Fruit fly (Drosophila melanogaster) whole organism, prepupa: ENCODE measurements around the gene gry.

Experiments
- CG10631 ChIP-seq: fragments of 200-800 bp; sonication (Bioruptor generic); optimal IDR thresholded peaks from 2 replicates; lab custom pipeline; 2016; ENCODE audit warnings: missing biosample characterization, missing genetic modification characterization
- CG10669 ChIP-seq: fragments of 200-800 bp; sonication (Bioruptor generic); optimal IDR thresholded peaks from 3 replicates; lab custom pipeline; 2018; ENCODE audit warnings: missing biosample characterization, mild to moderate bottlenecking, missing genetic modification characterization, moderate library complexity
- CG11294 ChIP-seq: fragments of 200-800 bp; sonication (Bioruptor generic); IDR thresholded peaks from 2 replicates; pipeline ENCODE4 v1.3.6; 2022; ENCODE audit warnings: missing biosample characterization, missing genetic modification characterization
- CG11762 ChIP-seq: fragments of 200-800 bp; sonication (Bioruptor generic); optimal IDR thresholded peaks from 3 replicates; lab custom pipeline; 2016; ENCODE audit warnings: missing biosample characterization, missing genetic modification characterization; ENCODE audit not compliant: insufficient read depth
- CG11902 ChIP-seq: fragments of 200-800 bp; sonication (Bioruptor generic); optimal IDR thresholded peaks from 3 replicates; lab custom pipeline; 2016; ENCODE audit warnings: missing biosample characterization, missing genetic modification characterization
- CG15336 ChIP-seq: fragments of 200-800 bp; sonication (Bioruptor generic); IDR thresholded peaks from 2 replicates; pipeline ENCODE4 v1.3.6; 2022; ENCODE audit warnings: missing biosample characterization, missing genetic modification characterization
- CG1621 ChIP-seq: fragments of 200-800 bp; sonication (Bioruptor generic); optimal IDR thresholded peaks from 3 replicates; lab custom pipeline; 2018; ENCODE audit warnings: missing biosample characterization, mild to moderate bottlenecking, missing genetic modification characterization
- CG16779 ChIP-seq: fragments of 200-800 bp; sonication (Bioruptor generic); optimal IDR thresholded peaks from 3 replicates; lab custom pipeline; 2017; ENCODE audit warnings: missing biosample characterization, mild to moderate bottlenecking, missing genetic modification characterization
- CG31627 ChIP-seq: fragments of 200-800 bp; sonication (Bioruptor generic); optimal IDR thresholded peaks from 3 replicates; lab custom pipeline; 2016; ENCODE audit warnings: missing biosample characterization, missing genetic modification characterization
- CG34406 ChIP-seq: fragments of 200-800 bp; sonication (Bioruptor generic); optimal IDR thresholded peaks from 3 replicates; lab custom pipeline; 2016; ENCODE audit warnings: missing biosample characterization, missing genetic modification characterization
- CG3919 ChIP-seq: fragments of 200-800 bp; sonication (Bioruptor generic); optimal IDR thresholded peaks from 3 replicates; lab custom pipeline; 2016; ENCODE audit warnings: missing biosample characterization, missing genetic modification characterization
- CG4318 ChIP-seq: fragments of 200-800 bp; sonication (Bioruptor generic); optimal IDR thresholded peaks from 3 replicates; lab custom pipeline; 2017; ENCODE audit warnings: missing biosample characterization, mild to moderate bottlenecking, missing genetic modification characterization
- CG6163 ChIP-seq: fragments of 200-800 bp; sonication (Bioruptor generic); IDR thresholded peaks from 3 replicates; pipeline ENCODE4 v1.3.6; 2022; ENCODE audit warnings: missing biosample characterization, missing genetic modification characterization
- CG6276 ChIP-seq: fragments of 200-800 bp; sonication (Bioruptor generic); optimal IDR thresholded peaks from 2 replicates; lab custom pipeline; 2017; ENCODE audit warnings: missing biosample characterization, mild to moderate bottlenecking, missing genetic modification characterization
- CG6792 ChIP-seq: fragments of 200-800 bp; sonication (Bioruptor generic); optimal IDR thresholded peaks from 3 replicates; lab custom pipeline; 2016; ENCODE audit warnings: missing biosample characterization, missing genetic modification characterization
- CG6808 ChIP-seq: fragments of 200-800 bp; sonication (Bioruptor generic); optimal IDR thresholded peaks from 3 replicates; lab custom pipeline; 2017; ENCODE audit warnings: missing biosample characterization, missing genetic modification characterization, mild to moderate bottlenecking, moderate library complexity, missing genetic modification reagents
- CG6854 ChIP-seq: fragments of 200-800 bp; sonication (Bioruptor generic); optimal IDR thresholded peaks from 2 replicates; lab custom pipeline; 2017; ENCODE audit warnings: missing biosample characterization, mild to moderate bottlenecking, missing genetic modification characterization
- CG7368 ChIP-seq: fragments of 200-800 bp; sonication (Bioruptor generic); optimal IDR thresholded peaks from 3 replicates; lab custom pipeline; 2016; ENCODE audit warnings: missing biosample characterization, missing genetic modification characterization
- CG8319 ChIP-seq: fragments of 200-800 bp; sonication (Bioruptor generic); optimal IDR thresholded peaks from 3 replicates; lab custom pipeline; 2016; ENCODE audit warnings: missing biosample characterization, missing genetic modification characterization
- CG8632 ChIP-seq: fragments of 200-800 bp; sonication (Bioruptor generic); optimal IDR thresholded peaks from 3 replicates; lab custom pipeline; 2016; ENCODE audit warnings: missing biosample characterization, missing genetic modification characterization
- CG9139 ChIP-seq: fragments of 200-800 bp; sonication (Bioruptor generic); optimal IDR thresholded peaks from 3 replicates; lab custom pipeline; 2017; ENCODE audit warnings: missing biosample characterization, mild to moderate bottlenecking, missing genetic modification characterization
- Eip75B ChIP-seq: fragments of 200-800 bp; sonication (Bioruptor generic); optimal IDR thresholded peaks from 3 replicates; lab custom pipeline; 2016; ENCODE audit warnings: missing biosample characterization, missing genetic modification characterization
- Eip78C ChIP-seq: fragments of 200-800 bp; sonication (Bioruptor generic); peaks from one replicate; lab custom pipeline; 2016; ENCODE audit warnings: missing biosample characterization, missing genetic modification characterization
- Eip93F ChIP-seq: fragments of 200-800 bp; sonication (Bioruptor generic); optimal IDR thresholded peaks from 2 replicates; lab custom pipeline; 2016; ENCODE audit warnings: missing biosample characterization, mild to moderate bottlenecking, missing genetic modification characterization
- Ets21C ChIP-seq: fragments of 200-800 bp; sonication (Bioruptor generic); optimal IDR thresholded peaks from 3 replicates; lab custom pipeline; 2016; ENCODE audit warnings: missing biosample characterization, missing genetic modification characterization
- Ets96B ChIP-seq: fragments of 200-800 bp; optimal IDR thresholded peaks from 2 replicates; lab custom pipeline; 2019; ENCODE audit warnings: missing biosample characterization, mild to moderate bottlenecking, missing genetic modification characterization, moderate library complexity
- Gug ChIP-seq: fragments of 200-800 bp; sonication (Bioruptor generic); IDR thresholded peaks from 2 replicates; pipeline ENCODE4 v1.3.6; 2022; ENCODE audit warnings: missing biosample characterization, missing genetic modification characterization
- Hr39 ChIP-seq: fragments of 200-800 bp; sonication (Bioruptor generic); optimal IDR thresholded peaks from 2 replicates; lab custom pipeline; 2016; ENCODE audit warnings: missing biosample characterization, missing genetic modification characterization
- Hr4 ChIP-seq: fragments of 200-800 bp; sonication (Bioruptor generic); optimal IDR thresholded peaks from 3 replicates; lab custom pipeline; 2016; ENCODE audit warnings: missing biosample characterization, missing genetic modification characterization
- Lpt ChIP-seq: fragments of 200-800 bp; sonication (Bioruptor generic); optimal IDR thresholded peaks from 3 replicates; lab custom pipeline; 2016; ENCODE audit warnings: missing biosample characterization, missing genetic modification characterization
- OdsH ChIP-seq: fragments of 200-800 bp; sonication (Bioruptor generic); optimal IDR thresholded peaks from 3 replicates; lab custom pipeline; 2016; ENCODE audit warnings: missing biosample characterization, missing genetic modification characterization
- Smox ChIP-seq: fragments of 200-800 bp; sonication (Bioruptor generic); optimal IDR thresholded peaks from 3 replicates; lab custom pipeline; 2016; ENCODE audit warnings: missing biosample characterization, missing genetic modification characterization
- Sox102F ChIP-seq: fragments of 200-800 bp; sonication (Bioruptor generic); optimal IDR thresholded peaks from 2 replicates; lab custom pipeline; 2016; ENCODE audit warnings: missing biosample characterization, mild to moderate bottlenecking, missing genetic modification characterization
- Sox14 ChIP-seq: fragments of 200-800 bp; sonication (Bioruptor generic); optimal IDR thresholded peaks from 3 replicates; lab custom pipeline; 2016; ENCODE audit warnings: missing biosample characterization, missing genetic modification characterization
- achi ChIP-seq: fragments of 200-800 bp; sonication (Bioruptor generic); optimal IDR thresholded peaks from 3 replicates; lab custom pipeline; 2016; ENCODE audit warnings: missing biosample characterization, missing genetic modification characterization
- acj6 ChIP-seq: fragments of 200-800 bp; sonication (Bioruptor generic); optimal IDR thresholded peaks from 3 replicates; lab custom pipeline; 2016; ENCODE audit warnings: missing biosample characterization, missing genetic modification characterization
- cyc ChIP-seq: fragments of 200-800 bp; sonication (Bioruptor generic); optimal IDR thresholded peaks from 3 replicates; lab custom pipeline; 2016; ENCODE audit warnings: missing biosample characterization, missing genetic modification characterization
- dsx ChIP-seq: fragments of 200-800 bp; optimal IDR thresholded peaks from 3 replicates; lab custom pipeline; 2019; ENCODE audit warnings: missing biosample characterization, mild to moderate bottlenecking, missing genetic modification characterization, moderate library complexity; ENCODE audit not compliant: poor library complexity, severe bottlenecking
- esn ChIP-seq: fragments of 200-800 bp; sonication (Bioruptor generic); optimal IDR thresholded peaks from 2 replicates; lab custom pipeline; 2016; ENCODE audit warnings: missing biosample characterization, mild to moderate bottlenecking, missing genetic modification characterization, moderate library complexity
- fd59A ChIP-seq: fragments of 200-800 bp; sonication (Bioruptor generic); optimal IDR thresholded peaks from 2 replicates; lab custom pipeline; 2017; ENCODE audit warnings: missing biosample characterization, mild to moderate bottlenecking, missing genetic modification characterization, missing genetic modification reagents
- fd85E ChIP-seq: fragments of 200-800 bp; sonication (Bioruptor generic); optimal IDR thresholded peaks from 3 replicates; lab custom pipeline; 2016; ENCODE audit warnings: missing biosample characterization, missing genetic modification characterization
- fkh ChIP-seq: fragments of 200-800 bp; sonication (Bioruptor generic); optimal IDR thresholded peaks from 3 replicates; lab custom pipeline; 2017; ENCODE audit warnings: missing biosample characterization, mild to moderate bottlenecking, missing genetic modification characterization, moderate library complexity
- lz ChIP-seq: fragments of 200-800 bp; sonication (Bioruptor generic); optimal IDR thresholded peaks from 3 replicates; lab custom pipeline; 2016; ENCODE audit warnings: missing biosample characterization, missing genetic modification characterization
- pdm3 ChIP-seq: fragments of 200-800 bp; sonication (Bioruptor generic); optimal IDR thresholded peaks from 3 replicates; lab custom pipeline; 2016; ENCODE audit warnings: missing biosample characterization, missing genetic modification characterization
- salr ChIP-seq, 2 experiments: fragments of 200-800 bp; sonication (Bioruptor generic); optimal IDR thresholded peaks; 3 replicates each; lab custom pipeline; 2016 to 2018; ENCODE audit warnings: missing biosample characterization in 2 of 2, missing genetic modification characterization in 2 of 2, mild to moderate bottlenecking in 1 of 2
- ss ChIP-seq, 2 experiments: fragments of 200-800 bp; sonication (Bioruptor generic); optimal IDR thresholded peaks; 2 replicates in 1 of 2; 3 replicates in 1 of 2; lab custom pipeline; 2017 to 2018; ENCODE audit warnings: mild to moderate bottlenecking in 2 of 2, missing biosample characterization in 2 of 2, missing genetic modification characterization in 2 of 2, moderate library complexity in 1 of 2
- topi ChIP-seq: fragments of 200-800 bp; sonication (Bioruptor generic); optimal IDR thresholded peaks from 3 replicates; lab custom pipeline; 2016; ENCODE audit warnings: missing biosample characterization, missing genetic modification characterization

Gene gry

dm6 chr3L:3162584-3162983 lies 36.3 kb upstream of the gry start:
- TF ChIP-seq CG7368 (GFP tag; lab: Kevin White, UChicago): no peak
- TF ChIP-seq CG6276 (GFP tag; lab: Kevin White, UChicago): no peak
- TF ChIP-seq CG8319: no peak
- no peak for TF ChIP-seq Smox
- TF ChIP-seq Lpt (GFP tag; lab: Kevin White, UChicago): no peak
- TF ChIP-seq CG3919 (GFP tag; lab: Kevin White, UChicago): no peak
- TF ChIP-seq dsx (GFP tag; lab: Kevin White, UChicago): no peak
- no peak for TF ChIP-seq CG15336
- TF ChIP-seq Sox14 (GFP tag; lab: Kevin White, UChicago): no peak
- no peak for TF ChIP-seq fd59A (GFP tag; lab: Kevin White, UChicago)
- TF ChIP-seq CG11762 (GFP tag; lab: Kevin White, UChicago): no peak
- TF ChIP-seq CG11294 (GFP tag; lab: Robert Waterston, UW): no peak
- no peak for TF ChIP-seq topi (GFP tag; lab: Kevin White, UChicago)
- TF ChIP-seq Hr4 (GFP tag; lab: Kevin White, UChicago): no peak
- TF ChIP-seq fd85E (GFP tag; lab: Kevin White, UChicago): no peak
- no peak for TF ChIP-seq ss (GFP tag; optimal IDR thresholded peaks at IDR 0.05; lab: Kevin White, UChicago)
- no peak for TF ChIP-seq fkh (GFP tag; lab: Kevin White, UChicago)
- TF ChIP-seq CG4318 (GFP tag; lab: Kevin White, UChicago): no peak
- no peak for TF ChIP-seq CG6792 (GFP tag; lab: Kevin White, UChicago)
- TF ChIP-seq CG6854 (GFP tag; lab: Kevin White, UChicago): no peak

- TF ChIP-seq CG11294 (GFP tag; lab: Robert Waterston, UW): no peak
- TF ChIP-seq OdsH (GFP tag; lab: Kevin White, UChicago): no peak
- no peak for TF ChIP-seq fkh (GFP tag; lab: Kevin White, UChicago)
- no peak for TF ChIP-seq CG34406
- peak; percentile 20 for TF ChIP-seq Ets21C (GFP tag; lab: Kevin White, UChicago)
- TF ChIP-seq Sox102F: no peak
- peak; percentile 33 for TF ChIP-seq Hr39 (GFP tag; lab: Kevin White, UChicago)
- no peak for TF ChIP-seq CG11902 (GFP tag; lab: Kevin White, UChicago)
- no peak for TF ChIP-seq Ets96B (tag; lab: Kevin White, UChicago)
- no peak for TF ChIP-seq CG6808 (GFP tag; lab: Kevin White, UChicago)
- no peak for TF ChIP-seq CG4318 (GFP tag; lab: Kevin White, UChicago)
- TF ChIP-seq Eip93F (GFP tag; lab: Kevin White, UChicago): no peak
- peak; percentile 29 for TF ChIP-seq lz (GFP tag; lab: Kevin White, UChicago)
- TF ChIP-seq acj6 (GFP tag; lab: Kevin White, UChicago): no peak
- TF ChIP-seq pdm3: no peak
- peak; percentile 27 for TF ChIP-seq Sox14 (GFP tag; lab: Kevin White, UChicago)
- TF ChIP-seq CG6276 (GFP tag; lab: Kevin White, UChicago): no peak
- TF ChIP-seq CG6792 (GFP tag; lab: Kevin White, UChicago): peak; percentile 5
- TF ChIP-seq CG31627 (GFP tag; lab: Kevin White, UChicago): peak; percentile 23
- TF ChIP-seq Eip75B (GFP tag; lab: Kevin White, UChicago): no peak
- no peak for TF ChIP-seq CG9139 (GFP tag; lab: Kevin White, UChicago)
- no peak for TF ChIP-seq achi (GFP tag; lab: Kevin White, UChicago)
- peak; percentile 67 for TF ChIP-seq CG1621 (tag; lab: Kevin White, UChicago)
- TF ChIP-seq Eip78C: no peak
- TF ChIP-seq CG8319: no peak
- no peak for TF ChIP-seq CG6163 (GFP tag; lab: Robert Waterston, UW)
- no peak for TF ChIP-seq CG10631 (GFP tag; lab: Kevin White, UChicago)
- TF ChIP-seq CG7368 (GFP tag; lab: Kevin White, UChicago): no peak
- TF ChIP-seq CG16779 (tag; lab: Kevin White, UChicago): no peak
- TF ChIP-seq Gug (GFP tag; lab: Robert Waterston, UW): no peak
- peak; percentile 48 for TF ChIP-seq esn (GFP tag; lab: Kevin White, UChicago)
- TF ChIP-seq CG8632 (GFP tag; lab: Kevin White, UChicago): no peak
- no peak for TF ChIP-seq ss (GFP tag; optimal IDR thresholded peaks at IDR 0.05; lab: Kevin White, UChicago)
- no peak for TF ChIP-seq CG10669 (GFP tag; lab: Kevin White, UChicago)
- no peak for TF ChIP-seq CG15336
- TF ChIP-seq Lpt (GFP tag; lab: Kevin White, UChicago): no peak
- no peak for TF ChIP-seq dsx (GFP tag; lab: Kevin White, UChicago)
- no peak for TF ChIP-seq fd59A (GFP tag; lab: Kevin White, UChicago)
- TF ChIP-seq salr (GFP tag; optimal IDR thresholded peaks at IDR 0.05; lab: Kevin White, UChicago): no peak
- no peak for TF ChIP-seq Smox
- TF ChIP-seq cyc (GFP tag; lab: Kevin White, UChicago): peak; percentile 36
Observed at dm6 chr3L:3164951-3165350, 33.9 kb upstream of the gry start, which contains the start of gene CG32280. TSS of gene CG32280 (plus strand) at chr3L:3165181.
